Fruit fly (Drosophila melanogaster) whole organism, adult: ENCODE measurements around the gene Cpsf73.

ENCODE experiments used
- CG11617 ChIP-seq: fragments of 200-800 bp; sonication (Bioruptor generic); optimal IDR thresholded peaks from 2 replicates; lab custom pipeline; 2017; ENCODE audit warnings: mild to moderate bottlenecking, missing biosample characterization, missing genetic modification reagents, missing genetic modification characterization
- CG12768 ChIP-seq: fragments of 200-800 bp; sonication (Bioruptor generic); optimal IDR thresholded peaks from 2 replicates; lab custom pipeline; 2017; ENCODE audit warnings: missing biosample characterization, missing genetic modification characterization, mild to moderate bottlenecking, moderate library complexity, missing genetic modification reagents
- CG14711 ChIP-seq: fragments of 200-800 bp; sonication (Bioruptor generic); optimal IDR thresholded peaks from 2 replicates; lab custom pipeline; 2018; ENCODE audit warnings: missing biosample characterization, mild to moderate bottlenecking, missing genetic modification characterization, moderate library complexity
- CG1620 ChIP-seq: fragments of 200-800 bp; sonication (Bioruptor generic); optimal IDR thresholded peaks from 2 replicates; lab custom pipeline; 2016; ENCODE audit warnings: missing biosample characterization, missing genetic modification characterization
- CG33017 ChIP-seq: fragments of 200-800 bp; sonication (Bioruptor generic); optimal IDR thresholded peaks from 2 replicates; lab custom pipeline; 2018; ENCODE audit warnings: missing biosample characterization, mild to moderate bottlenecking, missing genetic modification characterization, moderate library complexity
- CG5204 ChIP-seq: fragments of 200-800 bp; sonication (Bioruptor generic); optimal IDR thresholded peaks from 2 replicates; lab custom pipeline; 2016; ENCODE audit warnings: missing biosample characterization, missing genetic modification characterization
- CG7045 ChIP-seq: fragments of 200-800 bp; sonication (Bioruptor generic); optimal IDR thresholded peaks from 2 replicates; lab custom pipeline; 2017; ENCODE audit warnings: missing biosample characterization, mild to moderate bottlenecking, missing genetic modification characterization
- CG7101 ChIP-seq: fragments of 200-800 bp; sonication (Bioruptor generic); optimal IDR thresholded peaks from 2 replicates; lab custom pipeline; 2018; ENCODE audit warnings: missing biosample characterization, mild to moderate bottlenecking, missing genetic modification characterization, moderate library complexity
- Clk ChIP-seq: fragments of 200-800 bp; sonication (Bioruptor generic); optimal IDR thresholded peaks from 2 replicates; lab custom pipeline; 2017; ENCODE audit warnings: missing biosample characterization, missing genetic modification characterization
- Crg-1 ChIP-seq: fragments of 200-800 bp; sonication (Bioruptor generic); optimal IDR thresholded peaks from 2 replicates; lab custom pipeline; 2016; ENCODE audit warnings: missing biosample characterization, missing genetic modification characterization
- Hr96 ChIP-seq: fragments of 200-800 bp; sonication (Bioruptor generic); optimal IDR thresholded peaks from 2 replicates; lab custom pipeline; 2016; ENCODE audit warnings: missing biosample characterization, missing genetic modification characterization
- Mnt ChIP-seq: fragments of 200-800 bp; sonication (Bioruptor generic); optimal IDR thresholded peaks from 2 replicates; lab custom pipeline; 2016; ENCODE audit warnings: missing biosample characterization, mild to moderate bottlenecking, missing genetic modification characterization
- bab1 ChIP-seq: fragments of 200-800 bp; sonication (Bioruptor generic); optimal IDR thresholded peaks from 3 replicates; lab custom pipeline; 2019; ENCODE audit warnings: missing biosample characterization, mild to moderate bottlenecking, missing genetic modification characterization, moderate library complexity
- cic ChIP-seq: fragments of 200-800 bp; sonication (Bioruptor generic); optimal IDR thresholded peaks from 2 replicates; lab custom pipeline; 2017; ENCODE audit warnings: missing biosample characterization, mild to moderate bottlenecking, missing genetic modification characterization, moderate library complexity
- cnc ChIP-seq, 2 experiments: fragments of >200 bp; optimal IDR thresholded peaks; 2 replicates each; lab custom pipeline; 2017
- kay ChIP-seq: fragments of 200-800 bp; sonication (Bioruptor generic); peaks from one replicate; lab custom pipeline; 2016; ENCODE audit warnings: missing biosample characterization, missing genetic modification characterization, borderline replicate concordance
- ovo ChIP-seq: fragments of 200-800 bp; sonication (Bioruptor generic); optimal IDR thresholded peaks from 2 replicates; lab custom pipeline; 2016; ENCODE audit warnings: missing biosample characterization, missing genetic modification characterization
- pad ChIP-seq: fragments of 200-800 bp; sonication (Bioruptor generic); optimal IDR thresholded peaks from 3 replicates; lab custom pipeline; 2017; ENCODE audit warnings: missing biosample characterization, missing genetic modification characterization, mild to moderate bottlenecking, moderate library complexity, missing genetic modification reagents
- tj ChIP-seq: fragments of 200-800 bp; sonication (Bioruptor generic); optimal IDR thresholded peaks from 3 replicates; lab custom pipeline; 2017; ENCODE audit warnings: missing biosample characterization, mild to moderate bottlenecking, missing genetic modification characterization, moderate library complexity
- toe ChIP-seq: fragments of 200-800 bp; sonication (Bioruptor generic); optimal IDR thresholded peaks from 2 replicates; lab custom pipeline; 2016; ENCODE audit warnings: missing biosample characterization, missing genetic modification characterization

Cpsf73 gene

dm6 chr3R:18693611-18694010, 30.3 kb upstream of the Cpsf73 start, which contains the start of gene CG14300:
TSS of gene CG14300 (minus strand) at chr3R:18693711.
- TF ChIP-seq CG5204 (GFP tag; lab: Kevin White, UChicago), result no peak
- TF ChIP-seq CG11617 (GFP tag; lab: Kevin White, UChicago), result no peak
- no peak for TF ChIP-seq CG7045
- TF ChIP-seq Hr96 (GFP tag; lab: Kevin White, UChicago), result no peak
- TF ChIP-seq CG33017 (tag; lab: Kevin White, UChicago), result no peak
- no peak for TF ChIP-seq pad (GFP tag; lab: Kevin White, UChicago)
- no peak for TF ChIP-seq CG12768
- no peak for TF ChIP-seq bab1 (GFP tag; lab: Kevin White, UChicago)
- TF ChIP-seq cnc (optimal IDR thresholded peaks at IDR 0.05; lab: Kevin White, UChicago), result no peak
- TF ChIP-seq Crg-1 (GFP tag; lab: Kevin White, UChicago), result no peak
- no peak for TF ChIP-seq kay (GFP tag; lab: Kevin White, UChicago)
- TF ChIP-seq Clk (GFP tag; lab: Kevin White, UChicago), result no peak
- no peak for TF ChIP-seq tj (GFP tag; lab: Kevin White, UChicago)
- no peak for TF ChIP-seq CG1620 (GFP tag; lab: Kevin White, UChicago)
- TF ChIP-seq cic (GFP tag; lab: Kevin White, UChicago), result no peak
- no peak for TF ChIP-seq ovo (GFP tag; lab: Kevin White, UChicago)

dm6 chr3R:18692619-18693018, 29.3 kb upstream of the Cpsf73 start, which contains the start of gene Muc91C:
TSS of gene Muc91C (minus strand) at chr3R:18692719.
- TF ChIP-seq Hr96 (GFP tag; lab: Kevin White, UChicago) (no peak), cnc (optimal IDR thresholded peaks at IDR 0.05; lab: Kevin White, UChicago) (no peak), Mnt (GFP tag; lab: Kevin White, UChicago) (no peak), toe (GFP tag; lab: Kevin White, UChicago) (no peak), Crg-1 (GFP tag; lab: Kevin White, UChicago) (no peak), CG5204 (GFP tag; lab: Kevin White, UChicago) (no peak), pad (GFP tag; lab: Kevin White, UChicago) (no peak), CG14711 (tag; lab: Kevin White, UChicago) (no peak), CG12768 (no peak), CG33017 (tag; lab: Kevin White, UChicago) (no peak), CG7045 (no peak), CG7101 (tag; lab: Kevin White, UChicago) (no peak), kay (GFP tag; lab: Kevin White, UChicago) (no peak), CG1620 (GFP tag; lab: Kevin White, UChicago) (no peak), Clk (GFP tag; lab: Kevin White, UChicago) (no peak), cic (GFP tag; lab: Kevin White, UChicago) (no peak), ovo (GFP tag; lab: Kevin White, UChicago) (no peak)

- TF ChIP-seq tj (GFP tag; lab: Kevin White, UChicago) (no peak), cnc (optimal IDR thresholded peaks at IDR 0.05; lab: Kevin White, UChicago) (no peak), CG33017 (tag; lab: Kevin White, UChicago) (no peak), CG14711 (tag; lab: Kevin White, UChicago) (no peak), Mnt (GFP tag; lab: Kevin White, UChicago) (no peak), Hr96 (GFP tag; lab: Kevin White, UChicago) (no peak), bab1 (GFP tag; lab: Kevin White, UChicago) (no peak), CG12768 (no peak), CG1620 (GFP tag; lab: Kevin White, UChicago) (no peak), ovo (GFP tag; lab: Kevin White, UChicago) (no peak), toe (GFP tag; lab: Kevin White, UChicago) (no peak), kay (GFP tag; lab: Kevin White, UChicago) (no peak), CG7101 (tag; lab: Kevin White, UChicago) (no peak), cic (GFP tag; lab: Kevin White, UChicago) (no peak), CG7045 (no peak), CG11617 (GFP tag; lab: Kevin White, UChicago) (no peak), Clk (GFP tag; lab: Kevin White, UChicago) (no peak), pad (GFP tag; lab: Kevin White, UChicago) (no peak), CG5204 (GFP tag; lab: Kevin White, UChicago) (no peak), Crg-1 (GFP tag; lab: Kevin White, UChicago) (no peak)
Measured at dm6 chr3R:18681054-18681453, 17.7 kb upstream of the Cpsf73 start.

DNA sequence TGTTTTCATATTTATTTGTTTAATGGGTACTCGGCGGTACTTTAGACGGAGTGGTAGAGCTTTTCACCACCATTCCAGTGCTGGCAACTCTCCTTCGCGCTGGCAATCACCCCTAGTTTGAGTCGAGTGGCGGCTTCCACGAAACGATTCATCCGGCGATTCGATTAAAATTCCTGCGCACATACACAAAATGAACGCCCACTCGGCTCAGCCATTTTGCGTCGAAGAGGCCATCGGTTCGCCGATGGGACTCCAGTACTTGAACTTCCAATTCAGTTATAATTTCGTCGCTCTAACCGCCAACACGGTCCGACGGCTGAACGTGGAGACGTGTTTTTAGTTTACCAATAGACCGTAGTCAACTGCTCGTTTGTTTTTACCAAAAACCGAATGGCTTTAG, 17.0 kb upstream of the Cpsf73 start, which contains the start of the genes CG46318 and ChT:
Gene CG46318, plus strand, starts transcription at position 273 of the 400 bp plus-strand sequence.
Gene ChT, plus strand, starts transcription at position 273 of the 400 bp plus-strand sequence.
- TF ChIP-seq pad (GFP tag; lab: Kevin White, UChicago) (peak; percentile 87), CG7101 (tag; lab: Kevin White, UChicago) (no peak)

- TF ChIP-seq toe (GFP tag; lab: Kevin White, UChicago), result peak; percentile 12
- peak; percentile 6 for TF ChIP-seq CG7101 (tag; lab: Kevin White, UChicago)
- TF ChIP-seq Hr96 (GFP tag; lab: Kevin White, UChicago), result no peak
- TF ChIP-seq kay (GFP tag; lab: Kevin White, UChicago), result no peak
- TF ChIP-seq CG12768, result no peak
- TF ChIP-seq Mnt (GFP tag; lab: Kevin White, UChicago), result peak; percentile 2
- no peak for TF ChIP-seq CG11617 (GFP tag; lab: Kevin White, UChicago)
- no peak for TF ChIP-seq bab1 (GFP tag; lab: Kevin White, UChicago)
- no peak for TF ChIP-seq Crg-1 (GFP tag; lab: Kevin White, UChicago)
Measured at dm6 chr3R:18677500-18677940, 14.2 kb upstream of the Cpsf73 start, which contains the start of the genes dind and CG7706. TSS of gene dind (minus strand) at chr3R:18677539. TSS of gene CG7706 (plus strand) at chr3R:18677818.
